Worm (Caenorhabditis elegans) whole organism, mixed stage, embryonic: ENCODE data around the gene gyf-1.

Source experiments
- elt-3 ChIP-seq: fragments of 150-350 bp; optimal IDR thresholded peaks from 2 replicates; lab custom pipeline; 2014; ENCODE audit warnings: missing biosample characterization, missing genetic modification characterization
- mab-5 ChIP-seq: fragments of 150-350 bp; optimal IDR thresholded peaks from 2 replicates; lab custom pipeline; 2014; ENCODE audit warnings: missing biosample characterization, missing genetic modification characterization
- nhr-237 ChIP-seq: fragments of 150-350 bp; optimal IDR thresholded peaks from 2 replicates; lab custom pipeline; 2014; ENCODE audit warnings: missing biosample characterization, missing genetic modification characterization
- snpc-4 ChIP-seq: fragments of 150-350 bp; optimal IDR thresholded peaks from 2 replicates; lab custom pipeline; 2014; ENCODE audit warnings: missing biosample characterization, missing genetic modification characterization

DNA sequence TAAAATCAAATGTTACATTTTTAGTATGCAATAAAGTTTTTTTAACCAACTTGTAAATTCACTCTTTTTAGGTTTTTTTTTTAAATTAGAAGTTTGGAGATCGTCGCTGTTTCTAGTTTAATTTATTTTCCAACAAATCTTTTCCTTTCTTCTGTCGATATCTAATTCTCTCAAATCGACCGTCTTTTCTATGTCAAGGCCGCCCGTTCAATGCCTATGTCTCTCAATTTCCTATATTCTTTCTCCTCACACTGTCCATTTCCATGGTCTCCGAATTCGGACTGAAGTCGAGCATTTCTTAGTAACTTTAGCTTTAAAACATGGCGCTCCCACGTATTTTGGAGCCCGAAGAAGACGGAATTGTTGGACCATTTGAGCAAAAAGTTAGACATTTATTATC, 32.6 kb downstream of the gyf-1 start, which contains the start of the genes T14B4.5 and T14B4.20:
- TF ChIP-seq snpc-4 (tag; lab: Kevin White, UChicago), result no peak
- no peak for TF ChIP-seq mab-5 (tag; lab: Kevin White, UChicago)
- TF ChIP-seq nhr-237 (tag; lab: Kevin White, UChicago), result no peak
- no peak for TF ChIP-seq elt-3 (tag; lab: Kevin White, UChicago)
